Fruit fly (Drosophila melanogaster): ENCODE results near the gene Acbp5.

Acbp5 gene

DNA sequence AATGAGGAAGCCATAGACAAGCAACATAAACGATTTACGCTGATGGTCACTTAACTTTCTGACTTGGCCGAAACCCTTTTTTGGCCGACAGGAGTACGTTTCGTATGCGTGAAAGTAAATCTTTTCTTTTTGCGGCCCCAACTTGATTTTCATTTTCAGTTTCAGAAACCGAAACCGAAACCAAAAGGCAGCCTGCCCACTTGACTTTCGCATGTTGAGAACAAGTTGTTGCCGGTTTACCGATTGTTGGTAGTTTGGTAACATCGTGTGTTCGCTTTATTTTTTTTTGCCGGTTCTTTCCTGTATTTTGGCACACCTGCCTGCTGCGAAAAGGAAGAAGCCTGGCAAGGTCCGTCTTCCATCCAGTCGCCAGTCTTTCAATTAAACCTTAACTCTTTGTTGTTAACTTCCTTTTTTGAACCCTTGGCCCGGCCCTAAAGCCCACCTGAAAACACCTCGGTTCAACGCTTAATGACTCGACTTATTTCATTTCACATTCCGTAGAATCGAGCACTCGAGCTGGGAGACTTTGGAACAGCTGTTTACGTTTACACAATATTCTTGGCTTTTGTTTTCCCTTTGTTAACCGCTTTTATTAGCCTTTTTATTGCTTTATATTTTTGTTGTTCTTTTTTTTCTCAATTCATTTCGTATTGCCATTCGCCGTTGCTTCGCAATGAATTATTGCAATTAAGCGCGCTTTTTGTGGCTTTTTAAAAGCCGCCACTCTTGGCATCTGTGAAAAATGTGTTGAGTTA lies 13.2 kb downstream of the Acbp5 start:
- TF ChIP-seq CG5204 (GFP tag; optimal IDR thresholded peaks at IDR 0.05) (no peak), Crg-1 (GFP tag; optimal IDR thresholded peaks at IDR 0.05) (peak; percentile 16), bab1 (GFP tag; optimal IDR thresholded peaks at IDR 0.05) (peak; percentile 27), Mnt (GFP tag; optimal IDR thresholded peaks at IDR 0.05) (no peak), kay (GFP tag; ENCODE audit: borderline replicate concordance) (peak; percentile 52), tj (GFP tag; optimal IDR thresholded peaks at IDR 0.05) (peak; percentile 86)

DNA sequence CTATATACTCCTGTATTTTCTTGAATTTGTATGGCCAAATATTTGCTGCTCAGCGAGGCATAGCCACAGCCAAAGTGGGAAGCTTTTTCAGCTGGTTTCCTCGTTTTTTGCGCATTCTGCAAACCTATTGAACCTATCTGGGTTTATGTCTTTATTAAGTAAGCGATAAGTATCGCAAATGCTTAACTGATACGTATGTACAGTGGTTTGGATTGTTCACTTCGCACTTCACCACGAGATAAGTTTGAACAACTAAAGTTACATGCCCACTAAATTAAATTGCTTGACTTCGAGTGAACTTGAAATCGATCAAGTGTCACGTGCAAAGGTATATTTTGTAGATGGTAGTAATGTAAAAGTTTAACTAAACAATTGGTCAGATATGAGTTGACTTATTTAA lies 14.6 kb downstream of the Acbp5 start:
- TF ChIP-seq Crg-1 (GFP tag; optimal IDR thresholded peaks at IDR 0.05) (no peak), Mnt (GFP tag; optimal IDR thresholded peaks at IDR 0.05) (peak; percentile 6), kay (GFP tag; ENCODE audit: borderline replicate concordance) (peak; percentile 64)

DNA sequence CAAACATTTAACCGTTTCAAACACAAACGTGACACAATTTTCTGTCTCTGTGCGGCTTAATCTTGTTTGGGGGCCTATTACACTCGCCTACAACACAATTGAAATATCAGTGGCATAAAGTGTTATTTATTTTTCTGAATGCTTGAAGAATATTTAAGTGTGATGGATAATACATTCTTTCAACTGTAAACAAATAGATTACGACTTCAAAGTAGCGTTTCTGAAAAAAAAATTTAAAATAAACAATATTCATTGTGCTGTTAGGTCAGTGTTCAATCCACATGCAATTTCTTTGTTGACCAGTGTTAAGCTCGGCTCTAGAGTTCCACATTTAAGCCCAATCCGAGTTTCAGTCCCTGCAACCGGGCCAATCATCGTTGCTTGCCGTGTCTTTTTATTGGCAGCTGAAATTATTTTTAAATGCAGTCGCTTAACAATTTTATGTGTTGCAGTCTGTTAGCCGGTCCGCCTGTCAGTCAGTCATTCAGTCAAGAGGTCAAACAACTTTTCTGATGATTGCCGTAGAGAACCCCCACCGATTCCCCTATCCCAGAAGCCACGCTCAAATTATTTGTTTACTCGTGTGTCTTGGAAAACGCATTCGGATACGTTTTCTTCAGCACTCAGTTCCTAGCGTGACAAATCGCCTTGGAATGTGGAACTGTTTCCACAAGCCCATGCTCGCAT lies 15.2 kb downstream of the Acbp5 start:
- TF ChIP-seq CG1620 (GFP tag; optimal IDR thresholded peaks at IDR 0.05) (no peak), bab1 (GFP tag; optimal IDR thresholded peaks at IDR 0.05) (peak; percentile 89)

DNA sequence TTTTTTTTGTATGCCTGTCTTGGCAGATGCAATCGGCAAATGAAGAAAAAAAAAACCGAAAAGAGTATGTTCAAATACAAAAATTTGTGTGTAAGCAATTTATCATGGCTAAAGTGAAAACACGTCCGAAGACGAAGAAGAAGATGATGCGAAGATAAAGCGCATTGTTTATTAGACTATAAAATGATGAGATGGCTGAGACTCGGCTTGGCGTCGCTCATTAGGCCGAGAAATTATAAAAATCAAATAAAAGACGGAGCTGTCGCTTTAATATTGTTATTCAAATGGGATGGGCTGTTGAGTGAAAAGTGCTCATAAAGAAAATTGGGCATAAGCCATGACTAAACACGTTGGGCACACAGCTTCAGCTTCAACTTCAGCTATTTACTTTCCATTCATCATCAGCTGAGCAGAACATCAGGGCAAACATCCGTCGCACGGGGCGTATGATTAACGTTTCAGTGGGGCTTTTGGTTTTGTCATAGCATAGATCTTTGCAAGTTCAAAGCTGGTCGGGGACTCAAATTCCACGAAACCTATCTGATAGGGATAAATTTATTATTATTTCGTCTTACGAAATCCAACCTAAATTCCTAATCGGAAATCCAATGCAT lies 17.6 kb downstream of the Acbp5 start:
- TF ChIP-seq bab1 (GFP tag; optimal IDR thresholded peaks at IDR 0.05) (no peak), Clk (GFP tag; optimal IDR thresholded peaks at IDR 0.05) (no peak), ovo (GFP tag; optimal IDR thresholded peaks at IDR 0.05) (no peak), tj (GFP tag; optimal IDR thresholded peaks at IDR 0.05) (no peak), CG11617 (GFP tag; optimal IDR thresholded peaks at IDR 0.05) (no peak), CG7045 (GFP tag; optimal IDR thresholded peaks at IDR 0.05) (no peak), CG14711 (tag; optimal IDR thresholded peaks at IDR 0.05) (no peak), Crg-1 (GFP tag; optimal IDR thresholded peaks at IDR 0.05) (no peak), CG12768 (GFP tag; optimal IDR thresholded peaks at IDR 0.05) (no peak), toe (GFP tag; optimal IDR thresholded peaks at IDR 0.05) (no peak), Hr96 (GFP tag; optimal IDR thresholded peaks at IDR 0.05) (no peak), kay (GFP tag; ENCODE audit: borderline replicate concordance) (no peak), CG33017 (tag; optimal IDR thresholded peaks at IDR 0.05) (no peak), CG5204 (GFP tag; optimal IDR thresholded peaks at IDR 0.05) (no peak), CG7101 (tag; optimal IDR thresholded peaks at IDR 0.05) (no peak), Mnt (GFP tag; optimal IDR thresholded peaks at IDR 0.05) (no peak), pad (GFP tag; optimal IDR thresholded peaks at IDR 0.05) (no peak)

DNA sequence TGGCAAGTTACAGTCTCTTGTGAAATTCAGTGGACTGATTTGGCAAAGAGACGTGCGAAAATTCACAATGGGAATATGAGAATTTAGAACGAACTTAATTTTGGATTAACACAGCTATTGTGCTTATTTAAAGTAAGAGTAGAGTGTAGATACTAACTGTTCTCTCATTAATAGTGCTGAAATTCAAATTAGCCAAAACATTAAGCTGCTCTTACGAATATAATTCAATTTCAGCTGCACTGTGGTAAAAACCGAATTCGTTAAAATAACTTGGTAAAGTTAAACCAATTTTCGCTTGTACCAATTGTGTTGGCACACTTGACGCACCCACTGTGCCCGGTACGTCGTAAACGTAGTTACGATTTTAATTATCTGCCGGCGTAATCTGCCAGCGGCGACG lies 20.5 kb downstream of the Acbp5 start:
- TF ChIP-seq CG14711 (tag; optimal IDR thresholded peaks at IDR 0.05) (peak; percentile 64), CG11617 (GFP tag; optimal IDR thresholded peaks at IDR 0.05) (peak; percentile 88), bab1 (GFP tag; optimal IDR thresholded peaks at IDR 0.05) (peak; percentile 96), CG33017 (tag; optimal IDR thresholded peaks at IDR 0.05) (peak; percentile 82), tj (GFP tag; optimal IDR thresholded peaks at IDR 0.05) (peak; percentile 44), Hr96 (GFP tag; optimal IDR thresholded peaks at IDR 0.05) (peak; percentile 76), CG7101 (tag; optimal IDR thresholded peaks at IDR 0.05) (peak; percentile 76), Crg-1 (GFP tag; optimal IDR thresholded peaks at IDR 0.05) (peak; percentile 83), kay (GFP tag; ENCODE audit: borderline replicate concordance) (peak; percentile 83), cnc (optimal IDR thresholded peaks at IDR 0.05) (no peak), pad (GFP tag; optimal IDR thresholded peaks at IDR 0.05) (peak; percentile 63), ovo (GFP tag; optimal IDR thresholded peaks at IDR 0.05) (peak; percentile 19), toe (GFP tag; optimal IDR thresholded peaks at IDR 0.05) (peak; percentile 77), CG7045 (GFP tag; optimal IDR thresholded peaks at IDR 0.05) (peak; percentile 84), CG5204 (GFP tag; optimal IDR thresholded peaks at IDR 0.05) (peak; percentile 84), Mnt (GFP tag; optimal IDR thresholded peaks at IDR 0.05) (peak; percentile 50), cic (GFP tag; optimal IDR thresholded peaks at IDR 0.05) (peak; percentile 46), CG1620 (GFP tag; optimal IDR thresholded peaks at IDR 0.05) (peak; percentile 43), CG12768 (GFP tag; optimal IDR thresholded peaks at IDR 0.05) (peak; percentile 88), Clk (GFP tag; optimal IDR thresholded peaks at IDR 0.05) (peak; percentile 68)

DNA sequence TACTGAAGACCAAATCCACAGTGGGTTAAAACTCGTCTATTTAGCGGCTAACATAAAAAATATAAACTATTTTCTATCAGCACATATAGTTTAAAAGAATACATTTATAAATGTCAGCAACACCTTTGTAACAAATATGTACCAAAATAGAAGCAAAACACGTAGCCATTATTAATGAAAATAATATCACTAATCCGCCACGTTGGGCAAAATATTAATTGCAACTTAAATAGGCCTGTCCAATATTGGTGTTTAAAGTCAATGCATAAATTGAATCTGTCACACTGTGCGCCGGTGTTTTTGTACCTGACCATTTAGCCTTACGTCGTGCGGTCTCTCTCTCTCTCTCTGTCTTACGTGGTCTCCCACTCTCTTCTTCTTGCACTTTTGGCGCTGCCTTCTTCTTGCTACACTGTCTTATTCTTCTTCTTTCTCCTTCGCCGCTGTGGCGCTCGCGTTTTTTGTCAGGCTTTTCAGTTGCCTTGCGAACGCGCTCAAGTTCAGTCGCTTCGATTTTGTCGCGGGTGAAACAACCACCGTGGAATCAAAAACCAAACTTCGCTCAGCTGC lies 22.3 kb downstream of the Acbp5 start:
- TF ChIP-seq Hr96 (GFP tag; optimal IDR thresholded peaks at IDR 0.05) (peak; percentile 93), cic (GFP tag; optimal IDR thresholded peaks at IDR 0.05) (peak; percentile 35), cnc (optimal IDR thresholded peaks at IDR 0.05) (no peak), pad (GFP tag; optimal IDR thresholded peaks at IDR 0.05) (peak; percentile 71), CG11617 (GFP tag; optimal IDR thresholded peaks at IDR 0.05) (peak; percentile 94), CG7101 (tag; optimal IDR thresholded peaks at IDR 0.05) (peak; percentile 92), Mnt (GFP tag; optimal IDR thresholded peaks at IDR 0.05) (peak; percentile 71), CG1620 (GFP tag; optimal IDR thresholded peaks at IDR 0.05) (peak; percentile 91), CG14711 (tag; optimal IDR thresholded peaks at IDR 0.05) (peak; percentile 76), Clk (GFP tag; optimal IDR thresholded peaks at IDR 0.05) (peak; percentile 77), toe (GFP tag; optimal IDR thresholded peaks at IDR 0.05) (peak; percentile 69), CG7045 (GFP tag; optimal IDR thresholded peaks at IDR 0.05) (peak; percentile 90), bab1 (GFP tag; optimal IDR thresholded peaks at IDR 0.05) (peak; percentile 95), CG12768 (GFP tag; optimal IDR thresholded peaks at IDR 0.05) (peak; percentile 87), CG5204 (GFP tag; optimal IDR thresholded peaks at IDR 0.05) (peak; percentile 95), tj (GFP tag; optimal IDR thresholded peaks at IDR 0.05) (peak; percentile 74), kay (GFP tag; ENCODE audit: borderline replicate concordance) (no peak), CG33017 (tag; optimal IDR thresholded peaks at IDR 0.05) (peak; percentile 92), Crg-1 (GFP tag; optimal IDR thresholded peaks at IDR 0.05) (peak; percentile 97), ovo (GFP tag; optimal IDR thresholded peaks at IDR 0.05) (peak; percentile 82)

All from whole organism, adult.